Worm (Caenorhabditis elegans): ENCODE data around the gene Y66D12A.7.

The Y66D12A.7 gene

ce11 chrIII:11611618-11612247, 31.5 kb upstream of the Y66D12A.7 start (continued):
- TF ChIP-seq arid-1 (GFP tag; conservative IDR thresholded peaks at IDR 0.05) (no peak), aly-2 (tag; optimal IDR thresholded peaks at IDR 0.05) (no peak), zip-2 (tag; optimal IDR thresholded peaks at IDR 0.05) (no peak), ZK546.5 (tag; optimal IDR thresholded peaks at IDR 0.05) (no peak), nhr-28 (tag; optimal IDR thresholded peaks at IDR 0.05) (no peak), ZK337.2 (GFP tag; IDR thresholded peaks at IDR 0.05) (no peak), jun-1 (tag; optimal IDR thresholded peaks at IDR 0.05) (no peak), lin-39 (tag; optimal IDR thresholded peaks at IDR 0.05) (no peak), Y5F2A.4 (GFP tag; optimal IDR thresholded peaks at IDR 0.05) (no peak), ztf-11 (tag; optimal IDR thresholded peaks at IDR 0.05) (no peak), unc-39 (tag; optimal IDR thresholded peaks at IDR 0.05) (no peak), cey-2 (tag; optimal IDR thresholded peaks at IDR 0.05; ENCODE audit: borderline replicate concordance, insufficient read depth) (no peak), lim-7 (GFP tag; IDR thresholded peaks at IDR 0.05) (0 out of 2 replicates have a peak, but pooled peaks have one; percentile 3), ces-1 (GFP tag; optimal IDR thresholded peaks at IDR 0.05) (no peak), nhr-41 (GFP tag; IDR thresholded peaks at IDR 0.05) (no peak), mdt-29 (GFP tag; IDR thresholded peaks at IDR 0.05) (no peak), nhr-102 (tag; optimal IDR thresholded peaks at IDR 0.05) (no peak), daf-8 (GFP tag; IDR thresholded peaks at IDR 0.05) (no peak), lin-15B (tag; optimal IDR thresholded peaks at IDR 0.05) (no peak), Y105C5A.15 (GFP tag; IDR thresholded peaks at IDR 0.05) (no peak), aha-1 (tag) (peak; percentile 62), attf-4 (tag; optimal IDR thresholded peaks at IDR 0.05) (no peak), php-3 (GFP tag; IDR thresholded peaks at IDR 0.05) (0 out of 2 replicates have a peak, but pooled peaks have one; percentile 23), zfp-3 (GFP tag; conservative IDR thresholded peaks at IDR 0.05) (no peak)

- TF ChIP-seq zag-1 (tag; optimal IDR thresholded peaks at IDR 0.05) (no peak), duxl-1 (tag; optimal IDR thresholded peaks at IDR 0.05; ENCODE audit: poor library complexity) (no peak), tra-1 (GFP tag; IDR thresholded peaks at IDR 0.05) (no peak), ceh-44 (GFP tag; IDR thresholded peaks at IDR 0.05) (no peak), F49E8.2 (tag; optimal IDR thresholded peaks at IDR 0.05; ENCODE audit: borderline replicate concordance) (no peak), nhr-11 (tag; optimal IDR thresholded peaks at IDR 0.05) (no peak), mxl-3 (GFP tag; optimal IDR thresholded peaks at IDR 0.05) (no peak), spr-1 (tag; optimal IDR thresholded peaks at IDR 0.05) (no peak), ctbp-1 (GFP tag; IDR thresholded peaks at IDR 0.05) (no peak), lim-7 (GFP tag; IDR thresholded peaks at IDR 0.05) (no peak), saeg-2 (GFP tag; IDR thresholded peaks at IDR 0.05) (no peak), aha-1 (tag) (no peak), fos-1 (tag; optimal IDR thresholded peaks at IDR 0.05) (no peak), daf-16 (GFP tag; optimal IDR thresholded peaks at IDR 0.05) (no peak), daf-16 (tag; optimal IDR thresholded peaks at IDR 0.05) (no peak), rbr-2 (tag; optimal IDR thresholded peaks at IDR 0.05) (no peak), mdl-1 (tag; optimal IDR thresholded peaks at IDR 0.05) (no peak), set-16 (GFP tag; IDR thresholded peaks at IDR 0.05) (no peak), dmd-6 (GFP tag; IDR thresholded peaks at IDR 0.05) (no peak), ama-1 (optimal IDR thresholded peaks at IDR 0.05) (no peak)
Measured at ce11 chrIII:11609568-11609967, 29.3 kb upstream of the Y66D12A.7 start, which contains the start of gene Y66D12A.30. TSS of gene Y66D12A.30 (plus strand) at chrIII:11609868.

Measured in whole organism, L4 larva.